Worm (Caenorhabditis elegans): Measurements from ENCODE around the gene C16C8.7.
A peak's percentile ranks its signal among the peaks of the same experiment; 100 is the strongest.

The C16C8.7 gene

ce11 chrII:3477171-3477570 lies 17.2 kb upstream of the C16C8.7 start, which contains the start of gene fbxb-104:
Gene fbxb-104, minus strand, starts transcription at chrII:3477271.
- TF ChIP-seq unc-62 (GFP tag; optimal IDR thresholded peaks at IDR 0.05 in 1 of 2) (peak in 1 of 2 experiments; percentile 9), unc-62 (tag; optimal IDR thresholded peaks at IDR 0.05) (no peak), nhr-25 (tag; optimal IDR thresholded peaks at IDR 0.05; ENCODE audit: borderline replicate concordance, insufficient read depth) (no peak), egl-27 (tag; optimal IDR thresholded peaks at IDR 0.05) (no peak)

ce11 chrII:3476536-3476935 lies 16.6 kb upstream of the C16C8.7 start:
- TF ChIP-seq F44E2.7 (GFP tag; IDR thresholded peaks at IDR 0.05) (no peak), hlh-11 (tag; optimal IDR thresholded peaks at IDR 0.05) (no peak), ceh-28 (tag; optimal IDR thresholded peaks at IDR 0.05) (no peak), F26F4.8 (GFP tag; conservative IDR thresholded peaks at IDR 0.05) (no peak), nhr-6 (tag; optimal IDR thresholded peaks at IDR 0.05) (no peak), lin-15B (tag; optimal IDR thresholded peaks at IDR 0.05) (no peak), nhr-42 (GFP tag; IDR thresholded peaks at IDR 0.05) (no peak), attf-4 (tag; optimal IDR thresholded peaks at IDR 0.05) (no peak), unc-130 (GFP tag; optimal IDR thresholded peaks at IDR 0.05) (no peak), jun-1 (tag; optimal IDR thresholded peaks at IDR 0.05) (no peak)

ce11 chrII:3473744-3474143 lies 13.8 kb upstream of the C16C8.7 start, which contains the start of gene sdz-32:
Gene sdz-32, plus strand, starts transcription at chrII:3474044.
- TF ChIP-seq mxl-3 (GFP tag; optimal IDR thresholded peaks at IDR 0.05), result no peak
- no peak for TF ChIP-seq lin-29 (GFP tag; IDR thresholded peaks at IDR 0.05)

- TF ChIP-seq php-3 (GFP tag; IDR thresholded peaks at IDR 0.05) (no peak), nhr-6 (tag; optimal IDR thresholded peaks at IDR 0.05) (no peak), hif-1 (tag; optimal IDR thresholded peaks at IDR 0.05) (no peak), zip-2 (tag; optimal IDR thresholded peaks at IDR 0.05) (no peak), R02D3.7 (tag; optimal IDR thresholded peaks at IDR 0.05) (no peak), ceh-44 (GFP tag; IDR thresholded peaks at IDR 0.05) (no peak), hlh-11 (tag; optimal IDR thresholded peaks at IDR 0.05) (no peak), gei-8 (GFP tag; optimal IDR thresholded peaks at IDR 0.05) (no peak), lir-3 (tag; optimal IDR thresholded peaks at IDR 0.05) (no peak), ctbp-1 (GFP tag; IDR thresholded peaks at IDR 0.05) (no peak), daf-19 (GFP tag; conservative IDR thresholded peaks at IDR 0.05) (no peak), daf-12 (tag; optimal IDR thresholded peaks at IDR 0.05) (no peak), lin-29 (GFP tag; IDR thresholded peaks at IDR 0.05) (no peak), snpc-1.2 (GFP tag; IDR thresholded peaks at IDR 0.05) (no peak), ztf-7 (tag; optimal IDR thresholded peaks at IDR 0.05) (no peak), ceh-32 (tag; optimal IDR thresholded peaks at IDR 0.05; ENCODE audit: poor library complexity) (no peak), jun-1 (tag; optimal IDR thresholded peaks at IDR 0.05) (no peak), fos-1 (tag; optimal IDR thresholded peaks at IDR 0.05) (no peak), F10B5.3 (tag; optimal IDR thresholded peaks at IDR 0.05) (no peak)
Observed at ce11 chrII:3472817-3473216, 12.9 kb upstream of the C16C8.7 start, which contains the start of gene Y49F6B.6. Gene Y49F6B.6, plus strand, starts transcription at chrII:3473117.

- TF ChIP-seq nhr-102 (tag; optimal IDR thresholded peaks at IDR 0.05), result no peak
- TF ChIP-seq aha-1 (tag), result peak; percentile 45
Observed at ce11 chrII:3472316-3472715, 12.4 kb upstream of the C16C8.7 start, which contains the start of gene Y49F6B.12. Gene Y49F6B.12, minus strand, starts transcription at chrII:3472416.

- TF ChIP-seq aha-1 (tag), result peak; percentile 17
- TF ChIP-seq Y5F2A.4 (GFP tag; optimal IDR thresholded peaks at IDR 0.05), result no peak
Observed at ce11 chrII:3471603-3472002, 11.7 kb upstream of the C16C8.7 start, which contains the start of gene Y49F6B.13. Gene Y49F6B.13, minus strand, starts transcription at chrII:3471703.

Data from whole organism, L4 larva.